Fruit fly (Drosophila melanogaster) whole organism, pupa: ENCODE results near the gene CG18179.

ENCODE experiments used
- CG10348 ChIP-seq: fragments of 200-800 bp; sonication (Bioruptor generic); IDR thresholded peaks from 2 replicates; pipeline ENCODE4 v1.3.6; 2022; ENCODE audit warnings: missing biosample characterization, missing genetic modification characterization
- CG12605 ChIP-seq: fragments of 200-800 bp; sonication (Bioruptor generic); IDR thresholded peaks from 2 replicates; pipeline ENCODE4 v1.3.6; 2022; ENCODE audit warnings: missing biosample characterization, missing genetic modification characterization
- CG13204 ChIP-seq: fragments of 200-800 bp; sonication (Bioruptor generic); optimal IDR thresholded peaks from 2 replicates; lab custom pipeline; 2018; ENCODE audit warnings: missing biosample characterization, mild to moderate bottlenecking, missing genetic modification characterization, moderate library complexity
- CG14655 ChIP-seq: fragments of 200-800 bp; sonication (Bioruptor generic); optimal IDR thresholded peaks from 3 replicates; lab custom pipeline; 2017; ENCODE audit warnings: mild to moderate bottlenecking, missing biosample characterization, missing genetic modification reagents, missing genetic modification characterization
- CG15710 ChIP-seq: fragments of 200-800 bp; sonication (Bioruptor generic); optimal IDR thresholded peaks from 2 replicates; lab custom pipeline; 2018; ENCODE audit warnings: missing biosample characterization, mild to moderate bottlenecking, missing genetic modification characterization, moderate library complexity
- CG17806 ChIP-seq: fragments of 200-800 bp; sonication (Bioruptor generic); optimal IDR thresholded peaks from 2 replicates; lab custom pipeline; 2018; ENCODE audit warnings: missing biosample characterization, mild to moderate bottlenecking, missing genetic modification characterization, moderate library complexity
- CG32121 ChIP-seq: fragments of 200-800 bp; sonication (Bioruptor generic); IDR thresholded peaks from 2 replicates; pipeline ENCODE4 v1.3.6; 2022; ENCODE audit warnings: missing biosample characterization, missing genetic modification characterization
- CG34367 ChIP-seq: fragments of 200-800 bp; sonication (Bioruptor generic); optimal IDR thresholded peaks from 2 replicates; lab custom pipeline; 2018; ENCODE audit warnings: missing biosample characterization, mild to moderate bottlenecking, missing genetic modification characterization
- CG4496 ChIP-seq: fragments of 200-800 bp; sonication (Bioruptor generic); IDR thresholded peaks from 3 replicates; pipeline ENCODE4 v1.3.6; 2022; ENCODE audit warnings: missing biosample characterization, missing genetic modification characterization
- CG8159 ChIP-seq: fragments of 200-800 bp; sonication (Bioruptor generic); optimal IDR thresholded peaks from 3 replicates; lab custom pipeline; 2018; ENCODE audit warnings: missing biosample characterization, mild to moderate bottlenecking, missing genetic modification characterization, moderate library complexity
- CG8301 ChIP-seq: fragments of 200-800 bp; sonication (Bioruptor generic); optimal IDR thresholded peaks from 2 replicates; lab custom pipeline; 2018; ENCODE audit warnings: missing biosample characterization, mild to moderate bottlenecking, missing genetic modification characterization
- CG9948 ChIP-seq: fragments of 200-800 bp; sonication (Bioruptor generic); optimal IDR thresholded peaks from 2 replicates; lab custom pipeline; 2018; ENCODE audit warnings: missing biosample characterization, mild to moderate bottlenecking, missing genetic modification characterization, moderate library complexity
- D1 ChIP-seq: fragments of 200-800 bp; sonication (Bioruptor generic); optimal IDR thresholded peaks from 2 replicates; lab custom pipeline; 2018; ENCODE audit warnings: missing biosample characterization, mild to moderate bottlenecking, missing genetic modification characterization, moderate library complexity
- EcR ChIP-seq: fragments of 200-800 bp; sonication (Bioruptor generic); optimal IDR thresholded peaks from 3 replicates; lab custom pipeline; 2019; ENCODE audit warnings: missing biosample characterization, missing genetic modification characterization, mild to moderate bottlenecking, moderate library complexity, missing genetic modification reagents
- Ets98B ChIP-seq: fragments of 200-800 bp; sonication (Bioruptor generic); IDR thresholded peaks from 2 replicates; pipeline ENCODE4 v1.3.6; 2022; ENCODE audit warnings: missing biosample characterization, missing genetic modification characterization
- Pif1A ChIP-seq: fragments of 200-800 bp; sonication (Bioruptor generic); optimal IDR thresholded peaks from 3 replicates; lab custom pipeline; 2016; ENCODE audit warnings: missing biosample characterization, missing genetic modification characterization
- Pif1B ChIP-seq: fragments of 200-800 bp; sonication (Bioruptor generic); optimal IDR thresholded peaks from 3 replicates; lab custom pipeline; 2016; ENCODE audit warnings: missing biosample characterization, missing genetic modification characterization
- Snoo ChIP-seq: fragments of 200-800 bp; sonication (Bioruptor generic); optimal IDR thresholded peaks from 3 replicates; lab custom pipeline; 2017; ENCODE audit warnings: missing biosample characterization, mild to moderate bottlenecking, missing genetic modification characterization, inconsistent platforms
- fd96Ca ChIP-seq: fragments of 200-800 bp; sonication (Bioruptor generic); IDR thresholded peaks from 3 replicates; pipeline ENCODE4 v1.3.6; 2022; ENCODE audit warnings: missing biosample characterization, missing genetic modification characterization
- gl ChIP-seq: fragments of 200-800 bp; sonication (Bioruptor generic); optimal IDR thresholded peaks from 2 replicates; lab custom pipeline; 2018; ENCODE audit warnings: missing biosample characterization, mild to moderate bottlenecking, missing genetic modification characterization
- rn ChIP-seq: fragments of 200-800 bp; sonication (Bioruptor generic); IDR thresholded peaks from 2 replicates; pipeline ENCODE4 v1.3.6; 2022; ENCODE audit warnings: missing biosample characterization, missing genetic modification characterization

Gene CG18179

DNA sequence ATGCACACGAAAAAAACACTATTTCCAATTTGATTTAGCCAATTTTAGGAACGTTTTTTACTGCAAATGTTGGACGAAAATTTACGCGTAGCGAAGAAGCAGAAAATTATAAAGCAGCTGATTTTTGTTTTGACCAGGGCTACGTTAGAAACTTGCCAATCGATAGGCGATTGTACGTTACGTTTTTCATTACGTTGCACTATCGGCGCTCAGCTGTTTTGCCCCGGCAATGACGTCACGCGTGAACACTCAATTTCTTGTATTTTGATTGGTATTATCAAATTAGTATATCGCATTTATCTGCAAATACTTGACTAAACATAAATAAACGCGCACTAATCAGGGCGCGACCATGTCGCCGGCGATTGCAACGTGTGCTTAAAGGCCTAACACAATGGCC is 39.9 kb downstream of the CG18179 start, which contains the start of the genes fry and CG16717:
TSS of gene fry (minus strand) at position 110 of the 400 bp plus-strand sequence.
TSS of gene CG16717 (plus strand) at position 208 of the 400 bp plus-strand sequence.
- TF ChIP-seq EcR (GFP tag; lab: Kevin White, UChicago), result no peak
- no peak for TF ChIP-seq gl (tag; lab: Kevin White, UChicago)
- no peak for TF ChIP-seq Pif1A (GFP tag; lab: Kevin White, UChicago)
- TF ChIP-seq CG8159 (tag; lab: Kevin White, UChicago), result no peak
- no peak for TF ChIP-seq D1 (tag; lab: Kevin White, UChicago)
- no peak for TF ChIP-seq CG8301 (tag; lab: Kevin White, UChicago)
- TF ChIP-seq CG15710 (tag; lab: Kevin White, UChicago), result no peak
- TF ChIP-seq CG9948 (tag; lab: Kevin White, UChicago), result no peak

DNA sequence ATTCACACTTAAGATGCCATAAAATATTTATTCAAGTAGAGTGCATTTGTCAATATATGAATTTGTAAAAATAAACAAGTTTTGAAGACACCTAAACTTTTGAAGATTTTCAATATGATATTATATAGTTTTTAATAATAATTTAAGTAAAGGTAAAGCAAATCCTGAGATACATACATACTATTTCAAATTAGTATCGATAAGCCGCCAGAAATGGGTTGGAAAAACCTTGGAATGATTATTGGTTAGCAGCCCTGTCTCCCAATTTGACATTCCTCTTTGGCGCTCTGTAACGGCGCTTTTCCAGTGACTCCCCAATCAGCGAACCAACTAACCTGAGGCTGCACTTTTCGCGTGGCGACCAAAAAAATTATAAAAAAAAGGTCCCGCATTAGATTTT is 41.9 kb downstream of the CG18179 start, which contains the start of gene alphaTub67C:
TSS of gene alphaTub67C (plus strand) at position 301 of the 400 bp plus-strand sequence.
- TF ChIP-seq CG8159 (tag; lab: Kevin White, UChicago) (no peak), gl (tag; lab: Kevin White, UChicago) (no peak), CG10348 (GFP tag; lab: Robert Waterston, UW) (no peak), CG12605 (GFP tag; lab: Robert Waterston, UW) (no peak), Pif1A (GFP tag; lab: Kevin White, UChicago) (no peak), CG34367 (no peak), CG9948 (tag; lab: Kevin White, UChicago) (no peak), EcR (GFP tag; lab: Kevin White, UChicago) (no peak), CG14655 (GFP tag; lab: Kevin White, UChicago) (no peak), fd96Ca (no peak), CG13204 (GFP tag; lab: Kevin White, UChicago) (no peak), CG8301 (tag; lab: Kevin White, UChicago) (no peak), D1 (tag; lab: Kevin White, UChicago) (no peak), Snoo (no peak), rn (GFP tag; lab: Robert Waterston, UW) (no peak), CG17806 (no peak), Pif1B (GFP tag; lab: Kevin White, UChicago) (no peak)
- TF ChIP-seq, all 21 proteins: peak for 0

DNA sequence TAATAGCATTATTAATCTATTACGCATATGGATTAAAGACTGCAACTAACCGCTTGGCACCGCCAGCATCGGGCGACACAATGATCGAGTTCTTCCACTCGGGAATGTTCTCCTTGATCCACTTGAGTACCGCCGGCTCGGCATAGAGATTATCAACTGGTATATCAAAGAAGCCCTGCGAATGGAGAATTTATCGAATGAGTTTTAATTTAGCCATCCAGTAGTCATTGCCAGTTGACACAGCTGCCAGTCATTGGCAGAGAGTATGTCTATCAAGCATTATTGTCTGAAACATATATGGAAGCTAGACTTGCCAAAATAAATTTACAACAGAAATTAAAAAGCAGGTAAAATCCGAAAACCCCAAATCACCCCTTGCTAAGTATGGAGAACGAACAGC is 45.8 kb downstream of the CG18179 start, which contains the start of gene CG16719:
TSS of gene CG16719 (plus strand) at position 301 of the 400 bp plus-strand sequence.
- TF ChIP-seq CG8159 (tag; lab: Kevin White, UChicago), result no peak
- TF ChIP-seq CG32121, result no peak
- TF ChIP-seq CG13204 (GFP tag; lab: Kevin White, UChicago), result no peak
- no peak for TF ChIP-seq gl (tag; lab: Kevin White, UChicago)

DNA sequence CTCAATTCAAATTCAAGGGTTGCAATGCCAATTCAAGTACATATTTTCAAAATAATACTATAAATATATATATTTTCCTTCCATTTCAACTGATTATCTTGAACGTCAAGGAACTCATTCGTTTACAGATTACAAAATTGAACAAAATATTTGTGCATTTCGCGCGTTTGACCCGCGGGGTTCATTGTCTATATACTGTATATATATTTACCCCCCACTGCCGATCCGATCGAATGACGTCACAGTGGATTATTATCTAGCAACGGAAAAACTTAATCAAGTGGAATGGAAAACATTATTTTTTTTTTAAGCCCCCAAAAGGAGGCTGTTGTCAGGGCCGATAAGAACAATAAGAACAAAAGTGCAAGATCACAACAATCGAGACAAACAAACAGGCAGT is 48.5 kb downstream of the CG18179 start:
- TF ChIP-seq CG8159 (tag; lab: Kevin White, UChicago), result no peak
- TF ChIP-seq Snoo, result no peak
- TF ChIP-seq CG8301 (tag; lab: Kevin White, UChicago), result no peak
- no peak for TF ChIP-seq CG32121
- no peak for TF ChIP-seq D1 (tag; lab: Kevin White, UChicago)
- no peak for TF ChIP-seq Pif1A (GFP tag; lab: Kevin White, UChicago)
- no peak for TF ChIP-seq CG15710 (tag; lab: Kevin White, UChicago)
- TF ChIP-seq Ets98B (GFP tag; lab: Robert Waterston, UW), result no peak

DNA sequence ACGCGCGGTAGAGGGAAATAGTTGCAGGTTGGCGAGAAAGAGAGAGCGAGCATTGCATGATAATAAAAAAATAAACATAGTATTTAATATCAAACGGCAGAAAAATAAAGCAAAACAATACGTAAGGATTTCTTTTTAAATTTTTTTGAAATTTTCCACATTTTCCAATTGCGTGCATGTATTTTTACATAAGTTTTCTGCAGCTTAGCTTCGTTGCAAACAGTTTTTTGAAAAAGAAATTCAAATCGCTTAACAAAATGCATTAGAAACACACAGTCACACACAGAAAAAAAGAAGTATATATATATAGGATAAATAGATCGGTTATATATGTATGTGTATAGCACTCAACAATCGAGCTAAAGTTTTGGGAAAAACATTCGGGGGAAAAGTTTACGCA is 49.6 kb downstream of the CG18179 start:
- TF ChIP-seq Pif1B (GFP tag; lab: Kevin White, UChicago), result no peak
- no peak for TF ChIP-seq CG17806
- TF ChIP-seq CG9948 (tag; lab: Kevin White, UChicago), result no peak
- TF ChIP-seq CG4496, result no peak
- TF ChIP-seq Snoo, result no peak
- TF ChIP-seq CG32121, result no peak
- TF ChIP-seq Ets98B (GFP tag; lab: Robert Waterston, UW), result no peak
- TF ChIP-seq D1 (tag; lab: Kevin White, UChicago), result no peak
- TF ChIP-seq CG8301 (tag; lab: Kevin White, UChicago), result no peak
- TF ChIP-seq CG10348 (GFP tag; lab: Robert Waterston, UW), result no peak
